Worm (Caenorhabditis elegans) whole organism, dauer: ENCODE data around the gene K11H3.3.

ENCODE experiments used
- unc-62 ChIP-seq: sonication (generic microtip); optimal IDR thresholded peaks from 2 replicates; lab custom pipeline; 2017; ENCODE audit warnings: missing biosample characterization, missing genetic modification reagents, missing genetic modification characterization

Gene K11H3.3

DNA sequence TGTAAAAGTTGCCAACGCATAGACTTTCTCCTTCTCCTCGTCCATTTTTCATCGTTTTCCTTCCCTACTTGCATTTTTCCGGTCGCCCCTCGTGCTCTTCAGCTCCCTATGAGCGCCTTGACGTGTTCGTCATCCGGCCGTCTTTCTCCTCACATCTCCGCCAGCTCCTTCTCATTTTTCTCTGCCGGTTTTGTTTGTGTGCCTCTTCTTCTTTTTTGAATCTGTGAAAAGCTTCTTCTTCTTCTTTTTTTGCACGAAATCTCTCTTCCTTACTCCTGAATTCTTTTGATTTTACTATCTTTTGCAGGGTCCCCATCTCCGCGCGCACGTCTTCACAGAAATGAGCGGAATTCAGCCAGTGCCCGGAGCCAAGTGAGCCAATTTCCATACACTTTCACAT, at the start of gene K11H3.3:
K11H3.3 (plus strand) TSS at position 308 of the 400 bp plus-strand sequence.
- TF ChIP-seq unc-62 (GFP tag; lab: Kevin White, UChicago), result no peak

DNA sequence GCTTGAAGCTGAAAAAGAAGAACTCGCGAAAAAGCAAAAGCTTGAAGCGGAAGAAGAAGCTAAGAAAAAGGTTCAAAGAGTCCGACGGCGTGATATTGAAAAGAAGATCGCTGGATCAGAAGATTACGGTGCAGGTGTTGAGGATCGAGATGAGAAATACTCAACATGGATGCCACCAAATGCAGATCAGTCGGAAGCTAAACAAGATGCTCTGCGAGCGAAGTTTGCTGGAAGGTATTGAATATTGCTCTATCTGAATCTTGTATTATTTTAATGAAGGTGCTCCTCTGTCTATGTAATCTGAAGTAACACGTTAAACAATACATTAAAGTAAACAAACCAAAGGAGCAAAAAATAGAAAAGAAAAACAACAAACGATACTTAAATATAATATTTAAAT, 49.6 kb upstream of the K11H3.3 start:
- no peak for TF ChIP-seq unc-62 (GFP tag; lab: Kevin White, UChicago)

DNA sequence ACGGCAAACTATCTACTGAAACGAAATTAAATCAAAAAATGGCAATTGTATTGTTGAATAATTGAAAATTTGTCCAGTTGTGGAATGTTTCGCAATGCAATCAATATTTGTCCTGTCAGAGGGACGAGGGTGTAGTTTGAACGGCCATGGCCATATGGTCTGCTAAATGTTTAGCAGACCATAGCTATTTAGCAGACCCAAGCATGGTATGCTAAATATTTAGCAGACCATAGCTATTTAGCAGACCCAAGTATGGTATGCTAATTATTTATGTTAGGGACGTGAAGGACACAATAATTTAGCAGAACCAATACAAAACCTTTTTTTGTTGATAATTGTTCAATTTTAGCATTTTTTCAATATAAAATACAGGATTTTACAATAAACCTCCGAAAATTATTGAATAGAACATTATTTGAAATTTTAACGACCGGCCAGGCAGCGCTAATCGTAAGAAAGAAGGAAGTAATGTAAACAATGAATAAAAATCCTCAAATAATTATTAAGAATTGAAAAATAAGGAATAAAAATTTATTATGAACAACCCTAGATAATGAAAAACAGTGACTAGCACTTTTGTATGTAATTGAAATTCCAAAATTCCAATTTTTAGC, 46.5 kb upstream of the K11H3.3 start, which contains the start of gene riok-3:
riok-3 (minus strand) TSS at position 15 of the 614 bp plus-strand sequence.
- TF ChIP-seq unc-62 (GFP tag; lab: Kevin White, UChicago), result no peak

DNA sequence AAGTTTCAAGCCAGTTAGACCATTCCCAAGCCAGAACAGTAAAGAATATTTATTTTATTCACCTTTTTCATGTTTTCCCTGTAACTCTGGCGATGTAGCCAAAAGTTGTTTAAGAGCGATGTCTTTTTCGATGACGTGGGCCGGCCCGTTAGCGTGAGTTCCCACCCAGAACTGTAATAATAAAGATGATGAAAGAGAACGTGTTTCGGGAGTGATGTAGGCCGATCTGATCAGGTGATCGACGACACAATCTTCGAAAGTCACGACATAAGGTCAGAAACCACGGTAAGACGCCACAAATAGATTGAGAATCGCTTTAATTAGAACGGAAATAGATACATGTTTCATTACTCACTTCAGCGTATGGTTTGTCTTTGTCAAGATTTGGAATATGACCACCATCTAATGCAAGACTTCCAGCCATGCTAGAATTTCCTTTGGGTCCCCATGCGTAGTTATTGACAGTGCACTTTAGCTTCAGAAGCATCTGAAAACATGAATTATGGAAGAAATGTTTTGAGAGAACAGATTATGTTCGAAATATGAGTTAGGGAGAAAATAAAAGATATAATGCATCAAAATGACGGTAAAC, 44.6 kb upstream of the K11H3.3 start, which contains the start of gene ZK632.4:
ZK632.4 (minus strand) TSS at position 487 of the 592 bp plus-strand sequence.
- TF ChIP-seq unc-62 (GFP tag; lab: Kevin White, UChicago), result no peak

DNA sequence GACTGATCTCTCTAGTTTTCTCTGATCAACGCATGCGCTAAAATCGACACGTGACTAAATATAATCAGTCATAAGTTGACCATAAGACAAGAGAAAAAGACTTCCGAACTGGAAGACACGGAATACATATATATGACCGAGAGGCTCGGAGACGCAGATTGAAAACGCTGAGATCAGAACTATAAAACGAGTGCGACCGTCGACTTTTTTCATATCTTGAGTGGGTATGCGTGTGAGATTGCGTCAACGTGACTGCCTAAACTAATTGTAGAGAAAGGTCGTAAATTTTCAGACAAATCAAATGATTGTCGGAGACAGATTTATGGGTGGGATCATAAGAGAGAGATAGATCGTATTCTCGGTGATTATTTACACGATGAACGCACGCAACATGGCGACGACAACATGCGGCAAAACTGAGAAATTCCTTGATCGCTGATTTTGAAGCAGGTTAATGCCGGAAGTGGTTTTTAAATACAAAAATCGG, 44.1 kb upstream of the K11H3.3 start:
- TF ChIP-seq unc-62 (GFP tag; lab: Kevin White, UChicago), result no peak

DNA sequence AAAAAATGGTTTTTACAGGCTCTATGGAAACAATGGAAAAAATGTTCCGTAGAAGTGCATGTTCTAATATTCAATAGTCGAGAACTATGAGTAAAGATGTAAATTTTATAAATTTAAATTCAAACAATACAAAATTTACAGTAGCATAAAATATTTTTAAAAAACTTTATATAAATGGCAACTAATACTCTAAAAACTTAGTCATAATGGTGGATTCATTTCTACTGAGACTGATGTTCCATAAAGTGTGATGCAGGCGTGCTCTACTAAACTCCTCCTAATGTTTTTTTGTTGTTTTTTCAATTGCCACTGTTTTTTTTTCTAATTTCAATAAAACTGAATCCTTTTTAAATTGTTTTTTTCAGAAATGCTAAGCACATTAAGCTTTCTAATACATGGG, 43.5 kb upstream of the K11H3.3 start, which contains the start of gene gtap-2:
gtap-2 (plus strand) TSS at position 366 of the 400 bp plus-strand sequence.
- no peak for TF ChIP-seq unc-62 (GFP tag; lab: Kevin White, UChicago)

DNA sequence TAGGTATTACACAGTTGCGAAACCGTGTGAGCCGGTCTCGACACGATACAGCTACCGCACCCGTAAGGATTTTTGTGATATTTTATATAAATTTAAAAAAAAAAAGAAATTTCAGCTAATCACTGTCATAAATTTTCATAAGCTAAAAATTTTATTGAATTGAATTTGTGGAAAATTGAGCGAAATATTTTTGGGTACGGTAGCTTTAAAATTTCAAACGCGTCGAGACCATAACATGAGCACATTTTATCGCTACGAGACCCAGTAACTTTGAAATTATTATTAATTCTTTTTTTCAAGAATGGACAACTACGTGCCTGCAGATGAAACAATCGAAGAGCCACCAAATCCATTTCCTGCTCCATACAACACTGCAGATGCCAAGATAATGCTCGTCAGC, 38.5 kb upstream of the K11H3.3 start, which contains the start of gene ZK632.14:
ZK632.14 (plus strand) TSS at position 301 of the 400 bp plus-strand sequence.
- TF ChIP-seq unc-62 (GFP tag; lab: Kevin White, UChicago), result no peak

DNA sequence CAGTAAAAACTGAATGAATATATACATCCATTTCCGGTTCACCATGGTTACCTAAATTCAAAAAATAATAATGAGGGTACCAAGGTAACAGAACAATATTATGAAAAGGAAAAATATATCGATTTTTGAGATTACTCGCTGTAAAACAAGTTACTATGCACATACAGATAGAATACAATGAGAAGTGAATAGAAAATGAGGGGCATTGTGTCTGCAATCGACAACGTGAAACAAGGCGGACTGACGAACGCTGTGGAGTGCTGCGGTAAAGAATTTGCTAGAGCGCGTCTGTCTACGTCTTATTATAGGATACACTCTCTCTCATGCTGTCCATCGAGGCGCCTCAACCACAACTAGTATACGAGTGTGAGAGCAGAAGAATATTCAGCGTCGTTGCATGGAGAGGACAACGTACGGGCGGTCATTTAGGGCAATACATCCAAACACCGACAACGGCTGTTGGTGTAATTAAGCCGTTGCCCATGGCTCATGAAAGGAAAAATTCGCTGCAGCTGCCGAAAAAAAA, 34.5 kb upstream of the K11H3.3 start, which contains the start of gene cnx-1:
cnx-1 (minus strand) TSS at position 51 of the 526 bp plus-strand sequence.
- TF ChIP-seq unc-62 (GFP tag; lab: Kevin White, UChicago), result no peak

DNA sequence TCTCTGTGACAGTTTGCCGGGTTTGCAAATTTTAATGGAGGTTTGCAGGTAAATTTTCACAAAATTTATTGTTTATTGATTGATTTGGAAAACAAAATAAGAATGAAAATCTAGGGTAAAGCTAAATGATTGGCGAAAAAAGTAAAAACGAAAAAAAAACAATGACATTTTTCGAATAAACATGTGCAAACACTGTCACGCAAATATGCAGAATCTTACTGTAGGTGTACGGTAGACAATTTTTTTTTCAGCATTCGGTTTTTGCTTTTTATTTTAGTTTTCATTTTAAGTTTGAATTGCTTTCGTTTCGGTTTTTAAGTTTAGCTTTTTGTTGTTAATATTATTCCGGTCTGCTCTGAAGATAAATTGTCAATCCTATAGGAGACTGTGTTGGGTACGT, 33.8 kb upstream of the K11H3.3 start:
- no peak for TF ChIP-seq unc-62 (GFP tag; lab: Kevin White, UChicago)

DNA sequence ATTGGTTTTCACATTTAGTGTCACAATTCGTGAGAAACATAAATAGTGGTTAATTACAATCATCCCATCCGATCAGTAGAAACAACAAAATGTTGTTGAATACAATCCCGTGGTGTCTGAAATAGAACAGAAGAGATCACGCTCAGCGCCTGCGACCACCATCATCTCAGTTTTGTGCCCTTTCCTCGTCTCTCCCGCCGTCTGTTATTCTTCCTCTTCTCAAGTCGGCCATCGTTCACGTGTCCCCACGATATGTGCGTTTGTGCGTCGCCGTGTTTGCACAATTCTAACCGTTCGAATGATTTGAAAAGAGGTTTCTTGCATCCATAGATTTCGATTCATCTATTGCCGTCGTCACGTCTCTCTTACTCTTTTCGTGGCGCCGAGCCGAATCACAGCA, 32.9 kb upstream of the K11H3.3 start, which contains the start of gene panl-3:
panl-3 (plus strand) TSS at position 294 of the 400 bp plus-strand sequence.
- TF ChIP-seq unc-62 (GFP tag; lab: Kevin White, UChicago), result no peak

DNA sequence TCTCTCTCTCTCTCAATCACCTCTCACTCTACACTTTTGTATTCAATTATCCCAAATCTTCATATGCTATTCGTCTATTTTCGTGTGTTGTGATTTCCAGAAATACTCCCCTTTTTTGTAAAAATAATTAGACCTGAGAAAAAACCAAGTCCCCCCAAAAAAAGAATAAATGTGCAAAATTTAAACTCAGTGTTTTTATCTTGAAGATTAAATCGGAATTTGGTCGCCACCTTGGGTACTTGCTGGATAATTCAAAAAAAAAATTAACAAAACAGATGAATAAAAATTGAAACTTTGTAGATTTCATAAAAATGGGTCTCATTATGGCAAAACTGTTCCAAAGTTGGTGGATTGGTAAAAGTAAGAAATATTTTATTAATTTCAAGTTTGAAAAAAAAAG, 28.7 kb upstream of the K11H3.3 start, which contains the start of gene arl-5:
arl-5 (plus strand) TSS at position 301 of the 400 bp plus-strand sequence.
- TF ChIP-seq unc-62 (GFP tag; lab: Kevin White, UChicago), result no peak

DNA sequence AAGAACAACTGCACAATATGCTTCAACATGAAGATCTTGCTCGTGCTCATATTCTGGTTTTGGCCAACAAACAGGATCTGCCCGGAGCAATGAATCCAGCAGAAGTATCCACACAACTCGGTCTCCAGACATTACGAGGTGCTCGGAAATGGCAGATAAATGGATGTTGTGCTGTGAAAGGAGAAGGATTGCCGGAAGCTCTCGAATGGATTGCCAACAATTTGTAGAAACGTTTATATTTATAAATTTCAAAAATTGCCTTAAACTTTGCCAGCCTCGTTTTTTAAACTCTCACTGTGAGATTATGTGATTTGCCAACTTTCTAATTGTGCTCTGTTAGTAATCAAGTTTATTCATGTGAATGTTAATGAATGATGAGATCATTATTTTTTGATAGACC, 27.9 kb upstream of the K11H3.3 start:
- no peak for TF ChIP-seq unc-62 (GFP tag; lab: Kevin White, UChicago)

DNA sequence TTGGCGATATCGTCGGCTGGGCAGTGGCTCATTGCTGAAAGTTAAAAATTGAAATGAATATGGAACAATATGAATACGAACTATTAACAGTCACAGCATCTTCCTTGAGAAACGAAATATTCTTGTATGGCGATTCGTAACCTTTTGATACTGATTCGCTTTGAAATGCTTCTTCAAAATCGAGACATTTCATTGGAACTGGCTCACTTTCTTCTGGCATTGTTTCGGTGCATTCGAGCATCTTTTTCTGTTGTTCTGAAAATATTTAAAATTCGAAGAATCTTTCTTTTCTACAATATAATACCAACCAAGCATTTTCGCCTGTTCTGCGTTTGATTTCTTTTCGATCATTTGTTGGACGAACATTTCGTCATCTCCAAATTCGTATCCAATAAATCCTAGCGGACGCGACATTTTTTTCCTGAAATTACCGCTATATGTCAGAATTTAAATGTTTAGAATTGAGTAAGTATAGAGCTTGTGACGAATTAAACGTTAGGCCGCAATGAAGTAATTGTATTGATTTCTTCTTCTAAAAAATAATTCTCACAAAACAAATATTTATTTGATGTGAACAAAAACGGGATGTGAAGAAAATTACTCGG, 27.2 kb upstream of the K11H3.3 start, which contains the start of gene lin-52:
lin-52 (minus strand) TSS at position 421 of the 605 bp plus-strand sequence.
- TF ChIP-seq unc-62 (GFP tag; lab: Kevin White, UChicago), result no peak

DNA sequence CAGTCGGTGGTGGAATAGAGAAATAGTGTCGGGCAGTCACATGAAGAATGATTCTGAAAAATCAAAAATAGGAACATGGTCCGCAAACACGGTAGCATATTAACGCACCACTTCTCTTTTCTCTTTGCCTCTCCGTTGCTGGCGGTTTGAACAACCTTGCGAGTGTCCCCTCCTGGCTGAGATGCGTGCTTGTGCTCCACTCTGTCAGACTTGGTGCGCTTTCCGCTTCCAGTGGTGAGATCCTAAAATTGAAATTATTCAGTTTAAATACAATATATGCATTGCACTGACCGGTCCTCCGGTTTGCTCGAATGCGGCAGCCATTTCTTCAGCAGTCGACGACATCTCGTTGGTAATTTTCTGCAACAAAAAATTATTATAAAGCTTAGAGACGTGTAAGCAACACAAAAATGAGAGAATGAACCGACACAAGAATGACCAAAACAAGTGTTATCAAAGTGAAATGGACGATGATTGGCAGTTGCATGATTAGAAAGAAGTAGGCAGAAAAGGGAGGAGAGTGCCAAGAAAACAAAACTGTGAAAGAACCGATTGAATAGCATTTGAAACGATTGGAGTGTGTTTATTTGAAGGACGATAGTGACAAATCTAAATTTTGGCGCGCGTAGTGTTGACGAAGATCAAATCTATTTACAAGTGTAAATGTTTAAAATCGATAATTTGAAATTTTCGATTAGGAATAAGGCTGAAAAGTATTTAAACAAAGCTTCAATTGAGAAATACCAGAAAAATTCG, 26.4 kb upstream of the K11H3.3 start, which contains the start of gene ZK632.9:
ZK632.9 (minus strand) TSS at position 360 of the 756 bp plus-strand sequence.
- TF ChIP-seq unc-62 (GFP tag; lab: Kevin White, UChicago), result no peak

DNA sequence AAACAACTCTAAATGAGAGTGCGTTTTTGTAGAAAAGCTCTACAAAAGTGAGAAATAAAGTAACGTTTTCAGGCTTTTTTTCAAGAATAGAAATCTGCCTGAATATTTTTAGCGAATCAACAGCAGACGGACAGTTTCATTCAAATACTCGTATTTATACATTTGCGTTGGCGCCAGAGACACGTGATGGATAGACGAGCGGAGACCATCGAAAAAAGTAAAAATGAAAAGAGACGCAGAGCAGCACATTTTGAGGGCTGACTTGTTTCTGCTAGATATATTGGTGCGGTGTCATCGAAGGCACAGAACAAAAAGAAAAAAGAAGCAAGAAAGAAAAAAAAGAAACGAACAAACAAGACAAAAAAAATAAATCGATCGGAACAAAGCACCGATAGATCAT, 25.6 kb upstream of the K11H3.3 start:
- no peak for TF ChIP-seq unc-62 (GFP tag; lab: Kevin White, UChicago)
